Worm (Caenorhabditis elegans) whole organism, L2 larva: Measurements from ENCODE around the gene C47A10.12.

Source experiments
- F13H6.1 ChIP-seq: sonication (generic microtip); optimal IDR thresholded peaks from 2 replicates; lab custom pipeline; 2016; ENCODE audit warnings: missing genetic modification characterization, missing compliant biosample characterization
- alr-1 ChIP-seq: fragments of 150-350 bp; optimal IDR thresholded peaks from 2 replicates; lab custom pipeline; 2014; ENCODE audit warnings: missing biosample characterization, missing genetic modification characterization
- ama-1 ChIP-seq: fragments of 150-350 bp; optimal IDR thresholded peaks from 2 replicates; lab custom pipeline; 2018; ENCODE audit warnings: inconsistent platforms
- dmd-4 ChIP-seq: sonication (generic microtip); optimal IDR thresholded peaks from 2 replicates; lab custom pipeline; 2017; ENCODE audit warnings: missing biosample characterization, missing genetic modification characterization
- elt-1 ChIP-seq: fragments of 150-350 bp; optimal IDR thresholded peaks from 2 replicates; lab custom pipeline; 2014; ENCODE audit warnings: missing biosample characterization, missing genetic modification characterization
- nhr-10 ChIP-seq: sonication (generic microtip); optimal IDR thresholded peaks from 2 replicates; lab custom pipeline; 2017; ENCODE audit warnings: missing biosample characterization, missing genetic modification characterization
- skn-1 ChIP-seq: sonication (generic microtip); optimal IDR thresholded peaks from 2 replicates; lab custom pipeline; 2017; ENCODE audit warnings: missing biosample characterization, missing genetic modification characterization
- snpc-4 ChIP-seq: fragments of 150-350 bp; optimal IDR thresholded peaks from 2 replicates; lab custom pipeline; 2014; ENCODE audit warnings: missing biosample characterization, missing genetic modification characterization
- unc-39 ChIP-seq: fragments of 150-350 bp; optimal IDR thresholded peaks from 2 replicates; lab custom pipeline; 2014; ENCODE audit warnings: missing biosample characterization, missing genetic modification characterization
- ztf-4 ChIP-seq: fragments of 150-350 bp; optimal IDR thresholded peaks from 2 replicates; lab custom pipeline; 2014; ENCODE audit warnings: missing biosample characterization, missing genetic modification characterization

ce11 chrV:17767768-17768167 lies 10.0 kb upstream of the C47A10.12 start:
- TF ChIP-seq snpc-4 (tag; lab: Kevin White, UChicago) = no peak
- TF ChIP-seq elt-1 (tag; lab: Kevin White, UChicago) = no peak
- no peak for TF ChIP-seq ama-1
- no peak for TF ChIP-seq skn-1 (tag; lab: Kevin White, UChicago)
- no peak for TF ChIP-seq F13H6.1
- no peak for TF ChIP-seq unc-39
- no peak for TF ChIP-seq ztf-4
- TF ChIP-seq alr-1 (tag; lab: Kevin White, UChicago) = no peak
- no peak for TF ChIP-seq dmd-4 (tag; lab: Kevin White, UChicago)
- no peak for TF ChIP-seq nhr-10 (tag; lab: Kevin White, UChicago)
